Worm (Caenorhabditis elegans) whole organism, L4 larva: Measurements from ENCODE around the gene srx-47.

Experiments
- daf-12 ChIP-seq: fragments of 150-350 bp; optimal IDR thresholded peaks from 2 replicates; lab custom pipeline; 2014; ENCODE audit warnings: missing biosample characterization, missing genetic modification reagents, missing genetic modification characterization
- lin-39 ChIP-seq: fragments of 150-350 bp; optimal IDR thresholded peaks from 2 replicates; lab custom pipeline; 2014; ENCODE audit warnings: missing biosample characterization, missing genetic modification reagents, missing genetic modification characterization
- nhr-237 ChIP-seq: sonication (generic microtip); optimal IDR thresholded peaks from 2 replicates; lab custom pipeline; 2017; ENCODE audit warnings: missing biosample characterization, missing genetic modification characterization

DNA sequence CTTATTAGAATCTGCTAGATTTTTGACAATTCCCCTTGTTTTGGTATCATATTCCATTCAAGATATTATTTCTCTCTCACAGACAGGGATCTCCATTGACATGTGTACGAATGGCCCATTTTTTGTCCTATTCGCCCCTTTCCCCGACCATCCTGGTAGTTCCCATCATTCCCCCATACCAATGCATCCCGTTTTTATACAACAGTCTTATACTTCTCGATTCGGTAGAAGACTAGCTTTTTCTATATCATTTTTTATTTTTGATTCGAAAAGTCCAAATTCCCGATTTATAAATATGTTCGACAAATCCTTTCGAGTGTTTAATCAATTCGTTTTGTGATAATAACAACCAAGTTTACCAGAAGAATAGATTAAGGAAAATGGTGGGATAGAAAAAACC is 22.9 kb upstream of the srx-47 start:
- TF ChIP-seq nhr-237 (tag; lab: Kevin White, UChicago) (no peak), lin-39 (tag; lab: Kevin White, UChicago) (no peak), daf-12 (tag; lab: Kevin White, UChicago) (no peak)
